Fruit fly (Drosophila melanogaster) whole organism, embryonic: ENCODE data around the gene sws.

ENCODE experiments used
- Bdp1 ChIP-seq: fragments of 200-800 bp; sonication (Bioruptor generic); optimal IDR thresholded peaks from 3 replicates; lab custom pipeline; 2016; ENCODE audit warnings: missing biosample characterization, missing genetic modification characterization
- C15 ChIP-seq: fragments of 200-800 bp; sonication (Bioruptor generic); IDR thresholded peaks from 3 replicates; pipeline ENCODE4 v1.3.6; 2022; ENCODE audit warnings: missing biosample characterization, missing genetic modification characterization
- CG10147 ChIP-seq: fragments of 200-800 bp; sonication (Bioruptor generic); optimal IDR thresholded peaks from 2 replicates; lab custom pipeline; 2019; ENCODE audit warnings: missing biosample characterization, mild to moderate bottlenecking, missing genetic modification characterization, moderate library complexity
- CG10209 ChIP-seq: fragments of 200-800 bp; sonication (Bioruptor generic); optimal IDR thresholded peaks from 3 replicates; lab custom pipeline; 2017; ENCODE audit warnings: missing biosample characterization, mild to moderate bottlenecking, missing genetic modification characterization, missing genetic modification reagents
- CG10321 ChIP-seq: fragments of 200-800 bp; sonication (Bioruptor generic); IDR thresholded peaks from 2 replicates; pipeline ENCODE4 v1.3.6; 2022; ENCODE audit warnings: missing biosample characterization, missing genetic modification characterization
- CG10431 ChIP-seq: fragments of 200-800 bp; sonication (Bioruptor generic); optimal IDR thresholded peaks from 3 replicates; lab custom pipeline; 2018; ENCODE audit warnings: missing biosample characterization, mild to moderate bottlenecking, missing genetic modification characterization
- CG10959 ChIP-seq: fragments of 200-800 bp; sonication (Bioruptor generic); IDR thresholded peaks from 2 replicates; pipeline ENCODE4 v1.3.6; 2022; ENCODE audit warnings: missing biosample characterization, missing genetic modification characterization
- CG11085 ChIP-seq: fragments of 200-800 bp; sonication (Bioruptor generic); IDR thresholded peaks from 2 replicates; pipeline ENCODE4 v1.3.6; 2022; ENCODE audit warnings: missing biosample characterization, missing genetic modification characterization
- CG11398 ChIP-seq: fragments of 200-800 bp; sonication (Bioruptor generic); optimal IDR thresholded peaks from 2 replicates; lab custom pipeline; 2016; ENCODE audit warnings: missing biosample characterization, missing genetic modification characterization
- CG12236 ChIP-seq: fragments of 200-800 bp; sonication (Bioruptor generic); optimal IDR thresholded peaks from 2 replicates; lab custom pipeline; 2016; ENCODE audit warnings: missing biosample characterization, missing genetic modification characterization
- CG1233 ChIP-seq: fragments of 200-800 bp; sonication (Bioruptor generic); optimal IDR thresholded peaks from 4 replicates; lab custom pipeline; 2018; ENCODE audit warnings: missing biosample characterization, mild to moderate bottlenecking, missing genetic modification characterization
- CG1603 ChIP-seq: fragments of 200-800 bp; sonication (Bioruptor generic); optimal IDR thresholded peaks from 2 replicates; lab custom pipeline; 2019; ENCODE audit warnings: missing biosample characterization, mild to moderate bottlenecking, missing genetic modification characterization, moderate library complexity
- CG1647 ChIP-seq: fragments of 200-800 bp; sonication (Bioruptor generic); optimal IDR thresholded peaks from 3 replicates; lab custom pipeline; 2016; ENCODE audit warnings: missing biosample characterization, missing genetic modification characterization
- CG17359 ChIP-seq: fragments of 200-800 bp; sonication (Bioruptor generic); optimal IDR thresholded peaks from 3 replicates; lab custom pipeline; 2018; ENCODE audit warnings: missing biosample characterization, mild to moderate bottlenecking, missing genetic modification characterization, moderate library complexity
- CG17568 ChIP-seq: fragments of 200-800 bp; sonication (Bioruptor generic); optimal IDR thresholded peaks from 2 replicates; lab custom pipeline; 2018; ENCODE audit warnings: missing biosample characterization, mild to moderate bottlenecking, missing genetic modification characterization, moderate library complexity
- CG17912 ChIP-seq: fragments of 200-800 bp; sonication (Bioruptor generic); optimal IDR thresholded peaks from 2 replicates; lab custom pipeline; 2018; ENCODE audit warnings: missing biosample characterization, mild to moderate bottlenecking, missing genetic modification characterization
- CG1832 ChIP-seq: fragments of 200-800 bp; sonication (Bioruptor generic); optimal IDR thresholded peaks from 2 replicates; lab custom pipeline; 2017; ENCODE audit warnings: missing biosample characterization, mild to moderate bottlenecking, missing genetic modification characterization, inconsistent platforms
- CG32532 ChIP-seq: fragments of 200-800 bp; sonication (Bioruptor generic); IDR thresholded peaks from 2 replicates; pipeline ENCODE4 v1.3.6; 2022; ENCODE audit warnings: missing biosample characterization, missing genetic modification characterization
- CG3726 ChIP-seq: fragments of 200-800 bp; sonication (Bioruptor generic); IDR thresholded peaks from 3 replicates; pipeline ENCODE4, ENCODE4 v1.3.6; 2022; ENCODE audit warnings: missing biosample characterization, missing genetic modification characterization
- CG3847 ChIP-seq: fragments of 200-800 bp; sonication (Bioruptor generic); IDR thresholded peaks from 2 replicates; pipeline ENCODE4 v1.3.6; 2022; ENCODE audit warnings: missing biosample characterization, missing genetic modification characterization
- CG6765 ChIP-seq: fragments of 200-800 bp; sonication (Bioruptor generic); optimal IDR thresholded peaks from 3 replicates; lab custom pipeline; 2017; ENCODE audit warnings: missing biosample characterization, mild to moderate bottlenecking, missing genetic modification characterization
- CG6791 ChIP-seq: fragments of 200-800 bp; sonication (Bioruptor generic); IDR thresholded peaks from 3 replicates; pipeline ENCODE4 v1.3.6; 2022; ENCODE audit warnings: missing biosample characterization, missing genetic modification characterization; ENCODE audit not compliant: partially characterized antibody
- CG7357 ChIP-seq: fragments of 200-800 bp; sonication (Bioruptor generic); IDR thresholded peaks from 3 replicates; pipeline ENCODE4 v1.3.6; 2022; ENCODE audit warnings: missing biosample characterization, missing genetic modification characterization
- Fer2 ChIP-seq: fragments of 200-800 bp; sonication (Bioruptor generic); optimal IDR thresholded peaks from 2 replicates; lab custom pipeline; 2018; ENCODE audit warnings: missing biosample characterization, mild to moderate bottlenecking, missing genetic modification characterization, moderate library complexity
- H15 ChIP-seq: fragments of 200-800 bp; sonication (Bioruptor generic); IDR thresholded peaks from 3 replicates; pipeline ENCODE4 v1.3.6; 2022; ENCODE audit warnings: missing biosample characterization, missing genetic modification characterization
- H2.0 ChIP-seq: fragments of 200-800 bp; sonication (Bioruptor generic); IDR thresholded peaks from 2 replicates; pipeline ENCODE4 v1.3.6; 2022; ENCODE audit warnings: missing biosample characterization, missing genetic modification characterization
- Hand ChIP-seq: fragments of 200-800 bp; sonication (Bioruptor generic); optimal IDR thresholded peaks from 2 replicates; lab custom pipeline; 2017; ENCODE audit warnings: mild to moderate bottlenecking, missing biosample characterization, missing genetic modification reagents, missing genetic modification characterization
- NC2α ChIP-seq: fragments of 200-800 bp; sonication (Bioruptor generic); optimal IDR thresholded peaks from 2 replicates; lab custom pipeline; 2016; ENCODE audit warnings: missing biosample characterization, missing genetic modification characterization
- Neu2 ChIP-seq: fragments of 200-800 bp; sonication (Bioruptor generic); optimal IDR thresholded peaks from 3 replicates; lab custom pipeline; 2016; ENCODE audit warnings: missing biosample characterization, missing genetic modification characterization, borderline replicate concordance
- Ravus ChIP-seq: fragments of 200-800 bp; sonication (Bioruptor generic); IDR thresholded peaks from 2 replicates; pipeline ENCODE4 v1.3.6; 2022; ENCODE audit warnings: missing biosample characterization, missing genetic modification characterization
- Sry-δ ChIP-seq: fragments of 200-800 bp; sonication (Bioruptor generic); optimal IDR thresholded peaks from 2 replicates; lab custom pipeline; 2016; ENCODE audit warnings: missing biosample characterization, missing genetic modification characterization
- aop ChIP-seq: fragments of 200-800 bp; sonication (Bioruptor generic); IDR thresholded peaks from 2 replicates; pipeline ENCODE4 v1.3.6; 2022; ENCODE audit warnings: missing biosample characterization, missing genetic modification characterization
- btn ChIP-seq: fragments of 200-800 bp; sonication (Bioruptor generic); optimal IDR thresholded peaks from 2 replicates; lab custom pipeline; 2016; ENCODE audit warnings: missing biosample characterization, missing genetic modification characterization
- cato ChIP-seq: fragments of 200-800 bp; sonication (Bioruptor generic); optimal IDR thresholded peaks from 2 replicates; lab custom pipeline; 2016; ENCODE audit warnings: missing biosample characterization, missing genetic modification characterization, borderline replicate concordance
- crp ChIP-seq, 2 experiments: fragments of 200-800 bp; sonication (Bioruptor generic); optimal IDR thresholded peaks; 2 replicates in 1 of 2; 3 replicates in 1 of 2; lab custom pipeline; 2017; ENCODE audit warnings: missing biosample characterization in 2 of 2, missing genetic modification characterization in 2 of 2, mild to moderate bottlenecking in 1 of 2, moderate library complexity in 1 of 2
- dm ChIP-seq: fragments of 200-800 bp; sonication (Bioruptor generic); optimal IDR thresholded peaks from 3 replicates; lab custom pipeline; 2016; ENCODE audit warnings: missing biosample characterization, missing genetic modification characterization
- ems ChIP-seq: fragments of 200-800 bp; sonication (Bioruptor generic); optimal IDR thresholded peaks from 3 replicates; lab custom pipeline; 2016; ENCODE audit warnings: missing biosample characterization, missing genetic modification characterization
- esg ChIP-seq: fragments of 200-800 bp; sonication (Bioruptor generic); conservative IDR thresholded peaks from 2 replicates; pipeline ENCODE4 v1.3.6; 2022; ENCODE audit warnings: missing biosample characterization, missing genetic modification characterization
- exex ChIP-seq: fragments of 200-800 bp; sonication (Bioruptor generic); optimal IDR thresholded peaks from 4 replicates; lab custom pipeline; 2018; ENCODE audit warnings: missing biosample characterization, mild to moderate bottlenecking, missing genetic modification characterization, moderate library complexity
- fd3F ChIP-seq: fragments of 200-800 bp; sonication (Bioruptor generic); optimal IDR thresholded peaks from 2 replicates; lab custom pipeline; 2018; ENCODE audit warnings: missing biosample characterization, mild to moderate bottlenecking, missing genetic modification characterization, moderate library complexity
- ftz-f1 ChIP-seq: fragments of 200-800 bp; sonication (Bioruptor generic); optimal IDR thresholded peaks from 2 replicates; lab custom pipeline; 2016; ENCODE audit warnings: missing biosample characterization, missing genetic modification characterization
- gsb ChIP-seq: fragments of 200-800 bp; sonication (Bioruptor generic); IDR thresholded peaks from 2 replicates; pipeline ENCODE4 v1.3.6; 2022; ENCODE audit warnings: missing biosample characterization, missing genetic modification characterization
- jigr1 ChIP-seq: fragments of 200-800 bp; sonication (Bioruptor generic); IDR thresholded peaks from 3 replicates; pipeline ENCODE4 v1.3.6; 2022; ENCODE audit warnings: missing biosample characterization, missing genetic modification characterization
- jumu ChIP-seq: fragments of 200-800 bp; sonication (Bioruptor generic); optimal IDR thresholded peaks from 3 replicates; lab custom pipeline; 2016; ENCODE audit warnings: missing biosample characterization, missing genetic modification characterization
- org-1 ChIP-seq: fragments of 200-800 bp; sonication (Bioruptor generic); optimal IDR thresholded peaks from 2 replicates; lab custom pipeline; 2017; ENCODE audit warnings: missing biosample characterization, missing genetic modification characterization
- pnt ChIP-seq: fragments of 200-800 bp; sonication (Bioruptor generic); optimal IDR thresholded peaks from 3 replicates; lab custom pipeline; 2016; ENCODE audit warnings: missing biosample characterization, missing genetic modification characterization
- pum ChIP-seq: fragments of 200-800 bp; sonication (Bioruptor generic); optimal IDR thresholded peaks from 2 replicates; lab custom pipeline; 2016; ENCODE audit warnings: missing biosample characterization, missing genetic modification characterization
- ranshi ChIP-seq: fragments of 200-800 bp; sonication (Bioruptor generic); IDR thresholded peaks from 2 replicates; pipeline ENCODE4 v1.3.6; 2022; ENCODE audit warnings: missing biosample characterization, missing genetic modification characterization
- sens-2 ChIP-seq: fragments of 200-800 bp; sonication (Bioruptor generic); IDR thresholded peaks from 2 replicates; pipeline ENCODE4 v1.3.6; 2022; ENCODE audit warnings: missing biosample characterization, missing genetic modification characterization
- tap ChIP-seq: fragments of 200-800 bp; optimal IDR thresholded peaks from 3 replicates; lab custom pipeline; 2019; ENCODE audit warnings: missing biosample characterization, mild to moderate bottlenecking, missing genetic modification characterization, moderate library complexity
- usp ChIP-seq: fragments of >200 bp; optimal IDR thresholded peaks from 2 replicates; lab custom pipeline; 2017; ENCODE audit warnings: missing biosample characterization, missing genetic modification characterization
- zfh2 ChIP-seq: fragments of 200-800 bp; sonication (Bioruptor generic); optimal IDR thresholded peaks from 2 replicates; lab custom pipeline; 2016; ENCODE audit warnings: missing biosample characterization, missing genetic modification characterization

The sws gene

DNA sequence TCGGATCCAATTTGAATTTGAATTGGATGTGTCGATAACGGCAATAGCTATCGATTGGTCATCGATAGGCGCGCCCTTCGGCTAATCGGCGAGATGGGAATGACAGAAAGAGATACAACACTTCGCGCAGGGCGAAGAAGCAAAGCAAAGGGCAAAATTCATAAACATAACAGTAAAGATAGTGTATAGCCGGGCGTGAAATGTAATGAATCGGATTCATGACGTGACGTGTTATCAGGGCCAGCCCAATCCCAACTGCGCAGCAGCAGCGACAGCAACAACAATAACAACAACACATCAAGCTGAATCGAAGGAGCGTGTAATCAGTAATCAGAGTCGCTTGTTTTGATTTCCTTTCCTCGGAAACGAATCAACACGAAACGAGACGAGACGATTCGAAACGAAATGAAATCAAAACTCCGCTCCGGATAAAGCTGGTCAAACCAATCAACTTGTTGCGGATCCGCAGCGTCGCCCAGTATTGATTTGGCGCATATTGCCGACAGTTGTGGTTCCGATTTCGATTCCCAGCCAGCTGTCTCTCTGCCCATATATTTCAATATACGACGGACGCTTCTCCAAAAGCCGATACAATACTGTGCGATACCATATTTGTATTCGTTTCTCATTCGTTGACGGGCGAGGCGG lies 55.9 kb downstream of the sws start, which contains the start of gene snz (continued):
- TF ChIP-seq zfh2 (no peak), cato (GFP tag; lab: Kevin White, UChicago) (no peak), CG3847 (GFP tag; lab: Robert Waterston, UW) (no peak), CG1233 (GFP tag; lab: Kevin White, UChicago) (no peak), CG6791 (GFP tag; lab: Robert Waterston, UW) (peak; percentile 81), exex (tag; lab: Kevin White, UChicago) (peak; percentile 68), ranshi (GFP tag; lab: Robert Waterston, UW) (no peak; the same call in 1 of the 2 replicates), usp (GFP tag; lab: Kevin White, UChicago) (no peak), CG10147 (GFP tag; lab: Kevin White, UChicago) (no peak), CG12236 (no peak), Neu2 (no peak), Fer2 (tag; lab: Kevin White, UChicago) (no peak), pnt (GFP tag; lab: Kevin White, UChicago) (no peak), crp (GFP tag; optimal IDR thresholded peaks at IDR 0.05; lab: Kevin White, UChicago) (peak in 1 of 2 experiments; percentile 0), H2.0 (GFP tag; lab: Robert Waterston, UW) (no peak), NC2α (GFP tag; lab: Kevin White, UChicago) (no peak), CG6765 (GFP tag; lab: Kevin White, UChicago) (no peak), gsb (GFP tag; lab: Robert Waterston, UW) (no peak), H15 (GFP tag; lab: Robert Waterston, UW) (no peak), CG11398 (GFP tag; lab: Kevin White, UChicago) (no peak), ems (GFP tag; lab: Kevin White, UChicago) (no peak), CG17359 (tag; lab: Kevin White, UChicago) (no peak), Sry-δ (GFP tag; lab: Kevin White, UChicago) (peak; percentile 74), CG10209 (GFP tag; lab: Kevin White, UChicago) (no peak), CG3726 (GFP tag; lab: Robert Waterston, UW) (no peak), CG10431 (GFP tag; lab: Kevin White, UChicago) (no peak), CG32532 (no peak), Ravus (GFP tag; lab: Robert Waterston, UW) (no peak), CG10321 (GFP tag; lab: Robert Waterston, UW) (no peak; the same call in 1 of the 2 replicates), CG1832 (GFP tag; lab: Kevin White, UChicago) (no peak), btn (GFP tag; lab: Kevin White, UChicago) (no peak), CG17568 (no peak), jigr1 (no peak), sens-2 (GFP tag; lab: Robert Waterston, UW) (no peak), ftz-f1 (GFP tag; lab: Kevin White, UChicago) (no peak), CG7357 (no peak), fd3F (GFP tag; lab: Kevin White, UChicago) (no peak), esg (GFP tag; lab: Robert Waterston, UW) (no peak), CG11085 (GFP tag; lab: Robert Waterston, UW) (no peak), pum (GFP tag; lab: Kevin White, UChicago) (no peak), CG10959 (GFP tag; lab: Robert Waterston, UW) (no peak), aop (GFP tag; lab: Robert Waterston, UW) (no peak), CG17912 (GFP tag; lab: Kevin White, UChicago) (no peak), org-1 (GFP tag; lab: Kevin White, UChicago) (no peak), tap (tag; lab: Kevin White, UChicago) (no peak), dm (GFP tag; lab: Kevin White, UChicago) (no peak), CG1647 (no peak), Bdp1 (GFP tag; lab: Kevin White, UChicago) (no peak), CG1603 (tag; lab: Kevin White, UChicago) (no peak), C15 (no peak), jumu (GFP tag; lab: Kevin White, UChicago) (no peak), Hand (GFP tag; lab: Kevin White, UChicago) (peak; percentile 6)
